Fruit fly (Drosophila melanogaster): Measurements from ENCODE around the gene Tom70.
A peak's percentile ranks its signal among the peaks of the same experiment; 100 is the strongest.

Tom70 gene

dm6 chr2L:12025505-12025904 lies 12.8 kb downstream of the Tom70 start:
- TF ChIP-seq Met (GFP tag; optimal IDR thresholded peaks at IDR 0.05) = no peak
- TF ChIP-seq Sox15 (GFP tag; optimal IDR thresholded peaks at IDR 0.05) = no peak
- peak; percentile 17 for TF ChIP-seq cyc (GFP tag; optimal IDR thresholded peaks at IDR 0.05)
- no peak for TF ChIP-seq CG9139 (GFP tag; optimal IDR thresholded peaks at IDR 0.05)
- TF ChIP-seq CG1621 (tag; optimal IDR thresholded peaks at IDR 0.05) = peak; percentile 40
- no peak for TF ChIP-seq Hr4 (GFP tag; optimal IDR thresholded peaks at IDR 0.05)
- TF ChIP-seq CG3919 (GFP tag; optimal IDR thresholded peaks at IDR 0.05) = peak; percentile 42
- no peak for TF ChIP-seq OdsH (GFP tag; optimal IDR thresholded peaks at IDR 0.05)
- TF ChIP-seq CG16779 (tag; optimal IDR thresholded peaks at IDR 0.05) = no peak
- no peak for TF ChIP-seq CG4318 (GFP tag; optimal IDR thresholded peaks at IDR 0.05)
- no peak for TF ChIP-seq Eip93F (GFP tag; optimal IDR thresholded peaks at IDR 0.05)
- TF ChIP-seq dac (GFP tag; optimal IDR thresholded peaks at IDR 0.05) = no peak
- peak; percentile 55 for TF ChIP-seq svp (GFP tag)
- peak; percentile 49 for TF ChIP-seq CG15336 (GFP tag; IDR thresholded peaks at IDR 0.05)
- TF ChIP-seq Eip75B (GFP tag; optimal IDR thresholded peaks at IDR 0.05) = peak; percentile 4
- peak; percentile 11 for TF ChIP-seq topi (GFP tag; optimal IDR thresholded peaks at IDR 0.05)
- peak; percentile 25 for TF ChIP-seq fd59A (GFP tag; optimal IDR thresholded peaks at IDR 0.05)
- peak; percentile 54; the same call in 2 of the 3 replicates for TF ChIP-seq CG6163 (GFP tag; IDR thresholded peaks at IDR 0.05)
- no peak for TF ChIP-seq pdm3 (GFP tag; optimal IDR thresholded peaks at IDR 0.05)
- no peak for TF ChIP-seq acj6 (GFP tag; optimal IDR thresholded peaks at IDR 0.05)
- peak; percentile 7 for TF ChIP-seq CG32006 (GFP tag; optimal IDR thresholded peaks at IDR 0.05)
- no peak for TF ChIP-seq CG8119 (GFP tag; IDR thresholded peaks at IDR 0.05)
- peak; percentile 51 for TF ChIP-seq esn (GFP tag; optimal IDR thresholded peaks at IDR 0.05)
- TF ChIP-seq CG7368 (GFP tag; optimal IDR thresholded peaks at IDR 0.05) = no peak
- TF ChIP-seq dsx (GFP tag; optimal IDR thresholded peaks at IDR 0.05; ENCODE audit: poor library complexity, severe bottlenecking) = peak; percentile 41
- TF ChIP-seq Sox14 (GFP tag; optimal IDR thresholded peaks at IDR 0.05) = peak; percentile 61
- TF ChIP-seq Ets96B (tag; optimal IDR thresholded peaks at IDR 0.05) = peak; percentile 21
- no peak for TF ChIP-seq Gug (GFP tag; IDR thresholded peaks at IDR 0.05)
- TF ChIP-seq CG6792 (GFP tag; optimal IDR thresholded peaks at IDR 0.05) = no peak
- peak; percentile 31 for TF ChIP-seq Lpt (GFP tag; optimal IDR thresholded peaks at IDR 0.05)
- TF ChIP-seq CG6854 (GFP tag; optimal IDR thresholded peaks at IDR 0.05) = no peak
- TF ChIP-seq Eip78C (GFP tag) = peak; percentile 77
- no peak for TF ChIP-seq Smox (GFP tag; optimal IDR thresholded peaks at IDR 0.05)
- TF ChIP-seq CG3032 (tag; optimal IDR thresholded peaks at IDR 0.05) = peak; percentile 38
- TF ChIP-seq CG8319 (GFP tag; optimal IDR thresholded peaks at IDR 0.05) = no peak
- TF ChIP-seq Blimp-1 (GFP tag; optimal IDR thresholded peaks at IDR 0.05) = no peak
- TF ChIP-seq spab (GFP tag; optimal IDR thresholded peaks at IDR 0.05) = peak; percentile 27
- TF ChIP-seq fd85E (GFP tag; optimal IDR thresholded peaks at IDR 0.05) = no peak
- TF ChIP-seq CG11762 (GFP tag; optimal IDR thresholded peaks at IDR 0.05; ENCODE audit: insufficient read depth) = no peak
- no peak for TF ChIP-seq CG11294 (GFP tag; IDR thresholded peaks at IDR 0.05)
- no peak for TF ChIP-seq vri (GFP tag; optimal IDR thresholded peaks at IDR 0.05)
- peak; percentile 55 for TF ChIP-seq CG6276 (GFP tag; optimal IDR thresholded peaks at IDR 0.05)
- TF ChIP-seq achi (GFP tag; optimal IDR thresholded peaks at IDR 0.05) = peak; percentile 8
- TF ChIP-seq CG6808 (GFP tag; optimal IDR thresholded peaks at IDR 0.05) = peak; percentile 33
- TF ChIP-seq salr (GFP tag; optimal IDR thresholded peaks at IDR 0.05) = peak in 1 of 2 experiments; percentile 35
- no peak for TF ChIP-seq Hr38 (GFP tag; optimal IDR thresholded peaks at IDR 0.05)
- TF ChIP-seq CG10669 (GFP tag; optimal IDR thresholded peaks at IDR 0.05) = no peak
- no peak for TF ChIP-seq CG8632 (GFP tag; optimal IDR thresholded peaks at IDR 0.05)
- no peak for TF ChIP-seq CG11902 (GFP tag; optimal IDR thresholded peaks at IDR 0.05)
- TF ChIP-seq CG10631 (GFP tag; optimal IDR thresholded peaks at IDR 0.05) = peak; percentile 22
- TF ChIP-seq net (GFP tag; optimal IDR thresholded peaks at IDR 0.05) = peak; percentile 49
- peak; percentile 35 to 44 for TF ChIP-seq ss (GFP tag; optimal IDR thresholded peaks at IDR 0.05)
- no peak for TF ChIP-seq CG34406 (GFP tag; optimal IDR thresholded peaks at IDR 0.05)

All from whole organism, prepupa.